Worm (Caenorhabditis elegans): Measurements from ENCODE around the gene C39B10.7.

DNA sequence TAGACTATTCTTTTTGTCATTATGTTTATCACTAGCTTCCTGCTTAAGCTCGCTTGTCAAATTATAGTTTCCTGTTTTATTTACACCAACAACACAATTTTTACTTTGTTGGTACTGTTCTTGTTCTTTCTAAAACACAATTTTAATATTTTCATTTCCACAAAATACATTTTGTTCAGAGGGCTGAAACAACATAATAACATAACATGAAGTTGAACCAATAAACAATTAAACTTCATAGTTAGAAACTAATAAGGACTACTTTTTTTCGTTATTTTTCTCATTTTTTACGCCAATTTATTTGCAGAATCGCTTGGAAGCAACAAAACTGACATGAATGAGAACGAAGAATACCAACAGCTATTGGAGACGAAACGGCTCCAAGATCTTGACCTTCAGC, 32.8 kb upstream of the C39B10.7 start, which contains the start of gene C39B10.3:
- TF ChIP-seq nhr-237 (tag; optimal IDR thresholded peaks at IDR 0.05) (no peak), mab-5 (tag; optimal IDR thresholded peaks at IDR 0.05) (no peak), lsy-2 (tag; optimal IDR thresholded peaks at IDR 0.05) (no peak)
